Fruit fly (Drosophila melanogaster) S2 (cell line): ENCODE results near the gene CG43645.

Experiments used
- CG8478 ChIP-seq: fragments of >200 bp; optimal IDR thresholded peaks from 2 replicates; lab custom pipeline; 2018
- CTCF ChIP-seq, 2 experiments: fragments of >200 bp; optimal IDR thresholded peaks; 2 replicates each; lab custom pipeline; 2018

- TF ChIP-seq CG8478 (lab: Kevin White, UChicago) = no peak
- TF ChIP-seq CTCF (optimal IDR thresholded peaks at IDR 0.05; lab: Kevin White, UChicago) = no peak
These were observed at the start of gene CG43645, which contains the start of gene CG43221 for dm6 chr2L:17485457-17485856.
